Worm (Caenorhabditis elegans) whole organism, mixed stage, embryonic: ENCODE results near the gene K12B6.11.

ENCODE experiments used
- M03D4.4 ChIP-seq: sonication (generic microtip); optimal IDR thresholded peaks from 2 replicates; lab custom pipeline; 2017; ENCODE audit warnings: mild to moderate bottlenecking, missing genetic modification characterization, missing compliant biosample characterization
- ces-1 ChIP-seq: fragments of 150-350 bp; optimal IDR thresholded peaks from 2 replicates; lab custom pipeline; 2014; ENCODE audit warnings: missing biosample characterization, missing genetic modification reagents, missing genetic modification characterization
- elt-1 ChIP-seq: sonication (generic microtip); optimal IDR thresholded peaks from 2 replicates; lab custom pipeline; 2017; ENCODE audit warnings: missing genetic modification characterization, mild to moderate bottlenecking, missing compliant biosample characterization, antibody characterized with exemption, moderate library complexity, borderline replicate concordance; ENCODE audit not compliant: insufficient read depth
- elt-3 ChIP-seq: fragments of 150-350 bp; optimal IDR thresholded peaks from 2 replicates; lab custom pipeline; 2014; ENCODE audit warnings: missing biosample characterization, missing genetic modification characterization
- lsy-2 ChIP-seq: fragments of 150-350 bp; optimal IDR thresholded peaks from 2 replicates; lab custom pipeline; 2014; ENCODE audit warnings: missing biosample characterization, missing genetic modification characterization
- unc-62 ChIP-seq: fragments of 150-350 bp; optimal IDR thresholded peaks from 2 replicates; lab custom pipeline; 2014; ENCODE audit warnings: missing biosample characterization, missing genetic modification reagents, missing genetic modification characterization

- TF ChIP-seq lsy-2 (tag; lab: Kevin White, UChicago) (no peak), ces-1 (no peak), M03D4.4 (tag; lab: Kevin White, UChicago) (no peak), unc-62 (GFP tag; lab: Kevin White, UChicago) (no peak), elt-3 (tag; lab: Kevin White, UChicago) (no peak), elt-1 (tag; lab: Kevin White, UChicago) (no peak)
Observed at ce11 chrV:6326980-6327379, 38.3 kb downstream of the K12B6.11 start, which contains the start of gene fbxa-202.
